Fruit fly (Drosophila melanogaster) whole organism, embryonic: ENCODE measurements around the gene CG17666.

ENCODE experiments used
- Bgb ChIP-seq: fragments of 200-800 bp; sonication (Bioruptor generic); IDR thresholded peaks from 2 replicates; pipeline ENCODE4 v1.3.6; 2022; ENCODE audit warnings: missing biosample characterization, missing genetic modification characterization; ENCODE audit not compliant: partially characterized antibody
- CG10654 ChIP-seq: fragments of 200-800 bp; sonication (Bioruptor generic); optimal IDR thresholded peaks from 2 replicates; lab custom pipeline; 2016; ENCODE audit warnings: missing biosample characterization, missing genetic modification characterization
- CG11504 ChIP-seq: fragments of 200-800 bp; sonication (Bioruptor generic); optimal IDR thresholded peaks from 3 replicates; lab custom pipeline; 2019; ENCODE audit warnings: missing biosample characterization, mild to moderate bottlenecking, missing genetic modification characterization, moderate library complexity
- CG11696 ChIP-seq: fragments of 200-800 bp; sonication (Bioruptor generic); IDR thresholded peaks from 2 replicates; pipeline ENCODE4 v1.3.6; 2022; ENCODE audit warnings: missing biosample characterization, missing genetic modification characterization
- CG1233 ChIP-seq: fragments of 200-800 bp; sonication (Bioruptor generic); optimal IDR thresholded peaks from 4 replicates; lab custom pipeline; 2018; ENCODE audit warnings: missing biosample characterization, mild to moderate bottlenecking, missing genetic modification characterization
- CG12391 ChIP-seq: fragments of 200-800 bp; sonication (Bioruptor generic); optimal IDR thresholded peaks from 3 replicates; lab custom pipeline; 2018; ENCODE audit warnings: missing biosample characterization, mild to moderate bottlenecking, missing genetic modification characterization, moderate library complexity
- CG13123 ChIP-seq: fragments of 200-800 bp; sonication (Bioruptor generic); optimal IDR thresholded peaks from 2 replicates; lab custom pipeline; 2016; ENCODE audit warnings: missing biosample characterization, missing genetic modification characterization
- CG1602 ChIP-seq: fragments of 200-800 bp; sonication (Bioruptor generic); optimal IDR thresholded peaks from 3 replicates; lab custom pipeline; 2016; ENCODE audit warnings: missing biosample characterization, missing genetic modification characterization
- CG16863 ChIP-seq: fragments of 200-800 bp; sonication (Bioruptor generic); optimal IDR thresholded peaks from 3 replicates; lab custom pipeline; 2016; ENCODE audit warnings: missing biosample characterization, missing genetic modification characterization
- CG17612 ChIP-seq: fragments of 200-800 bp; sonication (Bioruptor generic); IDR thresholded peaks from 2 replicates; pipeline ENCODE4 v1.3.6; 2022; ENCODE audit warnings: missing biosample characterization, missing genetic modification characterization
- CG18599 ChIP-seq: fragments of 200-800 bp; sonication (Bioruptor generic); optimal IDR thresholded peaks from 3 replicates; lab custom pipeline; 2017; ENCODE audit warnings: missing biosample characterization, missing genetic modification characterization, mild to moderate bottlenecking, moderate library complexity, missing genetic modification reagents
- CG3163 ChIP-seq: fragments of 200-800 bp; sonication (Bioruptor generic); optimal IDR thresholded peaks from 3 replicates; lab custom pipeline; 2016; ENCODE audit warnings: missing biosample characterization, missing genetic modification characterization
- CG34376 ChIP-seq: fragments of 200-800 bp; sonication (Bioruptor generic); optimal IDR thresholded peaks from 2 replicates; lab custom pipeline; 2018; ENCODE audit warnings: missing biosample characterization, mild to moderate bottlenecking, missing genetic modification characterization
- CG4820 ChIP-seq: fragments of 200-800 bp; sonication (Bioruptor generic); optimal IDR thresholded peaks from 3 replicates; lab custom pipeline; 2016; ENCODE audit warnings: missing biosample characterization, missing genetic modification characterization
- CTCF ChIP-seq: fragments of 200-800 bp; sonication (Bioruptor generic); optimal IDR thresholded peaks from 2 replicates; lab custom pipeline; 2017; ENCODE audit warnings: missing biosample characterization, mild to moderate bottlenecking, missing genetic modification characterization, moderate library complexity
- Dek ChIP-seq: fragments of 200-800 bp; sonication (Bioruptor generic); optimal IDR thresholded peaks from 3 replicates; lab custom pipeline; 2019; ENCODE audit warnings: missing biosample characterization, mild to moderate bottlenecking, missing genetic modification characterization, moderate library complexity
- Hr3 ChIP-seq: fragments of 200-800 bp; sonication (Bioruptor generic); optimal IDR thresholded peaks from 3 replicates; lab custom pipeline; 2016; ENCODE audit warnings: missing biosample characterization, missing genetic modification characterization
- Hr78 ChIP-seq, 2 experiments: fragments of 200-800 bp in 1 of 2; fragments of >200 bp in 1 of 2; sonication (Bioruptor generic) in 1 of 2; optimal IDR thresholded peaks; 2 replicates each; lab custom pipeline; 2017 to 2019; ENCODE audit warnings: missing biosample characterization in 2 of 2, missing genetic modification characterization in 2 of 2, mild to moderate bottlenecking in 1 of 2, moderate library complexity in 1 of 2
- Jarid2 ChIP-seq: fragments of 200-800 bp; sonication (Bioruptor generic); optimal IDR thresholded peaks from 3 replicates; lab custom pipeline; 2017; ENCODE audit warnings: mild to moderate bottlenecking, missing biosample characterization, missing genetic modification reagents, missing genetic modification characterization
- Lpt ChIP-seq: fragments of >200 bp; optimal IDR thresholded peaks from 2 replicates; lab custom pipeline; 2018; ENCODE audit warnings: missing biosample characterization, missing genetic modification characterization
- Med ChIP-seq: fragments of 200-800 bp; sonication (Bioruptor generic); peaks from one replicate; lab custom pipeline; 2016; ENCODE audit warnings: missing biosample characterization, missing genetic modification characterization, mild to moderate bottlenecking, inconsistent platforms, moderate library complexity
- Nf-YB ChIP-seq: fragments of 200-800 bp; sonication (Bioruptor generic); optimal IDR thresholded peaks from 3 replicates; lab custom pipeline; 2019; ENCODE audit warnings: missing biosample characterization, mild to moderate bottlenecking, missing genetic modification characterization, moderate library complexity
- Oli ChIP-seq: fragments of 200-800 bp; sonication (Bioruptor generic); optimal IDR thresholded peaks from 2 replicates; lab custom pipeline; 2018; ENCODE audit warnings: missing biosample characterization, mild to moderate bottlenecking, missing genetic modification characterization, moderate library complexity
- Pdp1 ChIP-seq, 2 experiments: fragments of 200-800 bp; sonication (Bioruptor generic); optimal IDR thresholded peaks; 3 replicates each; lab custom pipeline; 2016; ENCODE audit warnings: missing biosample characterization in 2 of 2, missing genetic modification characterization in 2 of 2, mild to moderate bottlenecking in 1 of 2, moderate library complexity in 1 of 2
- Taf1 ChIP-seq: fragments of 200-800 bp; sonication (Bioruptor generic); IDR thresholded peaks from 2 replicates; pipeline ENCODE4 v1.3.6; 2022; ENCODE audit warnings: missing biosample characterization, missing genetic modification characterization
- Trl ChIP-seq, 3 experiments: fragments of >200 bp in 2 of 3; fragments of 200-800 bp in 1 of 3; sonication (Bioruptor generic) in 1 of 3; optimal IDR thresholded peaks; 2 replicates in 1 of 3; 3 replicates in 2 of 3; lab custom pipeline; 2016 to 2017; ENCODE audit warnings: missing biosample characterization in 1 of 3, missing genetic modification characterization in 1 of 3
- Xbp1 ChIP-seq: fragments of 200-800 bp; sonication (Bioruptor generic); optimal IDR thresholded peaks from 3 replicates; lab custom pipeline; 2016; ENCODE audit warnings: missing biosample characterization, mild to moderate bottlenecking, missing genetic modification characterization
- da ChIP-seq: fragments of 200-800 bp; sonication (Bioruptor generic); optimal IDR thresholded peaks from 2 replicates; lab custom pipeline; 2016; ENCODE audit warnings: missing biosample characterization, missing genetic modification characterization
- exex ChIP-seq: fragments of 200-800 bp; sonication (Bioruptor generic); optimal IDR thresholded peaks from 4 replicates; lab custom pipeline; 2018; ENCODE audit warnings: missing biosample characterization, mild to moderate bottlenecking, missing genetic modification characterization, moderate library complexity
- eyg ChIP-seq: fragments of 200-800 bp; sonication (Bioruptor generic); optimal IDR thresholded peaks from 3 replicates; lab custom pipeline; 2016; ENCODE audit warnings: missing biosample characterization, missing genetic modification characterization
- ftz-f1 ChIP-seq: fragments of 200-800 bp; sonication (Bioruptor generic); optimal IDR thresholded peaks from 2 replicates; lab custom pipeline; 2016; ENCODE audit warnings: missing biosample characterization, missing genetic modification characterization
- mirr ChIP-seq: fragments of 200-800 bp; sonication (Bioruptor generic); optimal IDR thresholded peaks from 3 replicates; lab custom pipeline; 2018; ENCODE audit warnings: missing biosample characterization, mild to moderate bottlenecking, missing genetic modification characterization
- nom ChIP-seq: fragments of 200-800 bp; sonication (Bioruptor generic); optimal IDR thresholded peaks from 2 replicates; lab custom pipeline; 2017; ENCODE audit warnings: missing biosample characterization, missing genetic modification characterization, mild to moderate bottlenecking, moderate library complexity, missing genetic modification reagents
- onecut ChIP-seq: fragments of 200-800 bp; sonication (Bioruptor generic); IDR thresholded peaks from 2 replicates; pipeline ENCODE4 v1.3.6; 2022; ENCODE audit warnings: missing biosample characterization, missing genetic modification characterization
- pum ChIP-seq: fragments of 200-800 bp; sonication (Bioruptor generic); optimal IDR thresholded peaks from 2 replicates; lab custom pipeline; 2016; ENCODE audit warnings: missing biosample characterization, missing genetic modification characterization
- seq ChIP-seq: fragments of 200-800 bp; sonication (Bioruptor generic); IDR thresholded peaks from 2 replicates; pipeline ENCODE4 v1.3.6; 2022; ENCODE audit warnings: missing biosample characterization, missing genetic modification characterization
- slou ChIP-seq: fragments of 200-800 bp; sonication (Bioruptor generic); optimal IDR thresholded peaks from 3 replicates; lab custom pipeline; 2016; ENCODE audit warnings: missing biosample characterization, missing genetic modification characterization
- sqz ChIP-seq: fragments of 200-800 bp; sonication (Bioruptor generic); optimal IDR thresholded peaks from 3 replicates; lab custom pipeline; 2018; ENCODE audit warnings: missing biosample characterization, mild to moderate bottlenecking, missing genetic modification characterization
- sug ChIP-seq: fragments of 200-800 bp; optimal IDR thresholded peaks from 2 replicates; lab custom pipeline; 2019; ENCODE audit warnings: missing biosample characterization, mild to moderate bottlenecking, missing genetic modification characterization, moderate library complexity
- toy ChIP-seq: fragments of 200-800 bp; sonication (Bioruptor generic); IDR thresholded peaks from 2 replicates; pipeline ENCODE4 v1.3.6; 2022; ENCODE audit warnings: missing biosample characterization, missing genetic modification characterization
- unc-4 ChIP-seq: fragments of 200-800 bp; sonication (Bioruptor generic); IDR thresholded peaks from 2 replicates; pipeline ENCODE4 v1.3.6; 2022; ENCODE audit warnings: missing biosample characterization, missing genetic modification characterization; ENCODE audit not compliant: partially characterized antibody
- vfl ChIP-seq: fragments of 200-800 bp; sonication (Bioruptor generic); optimal IDR thresholded peaks from 2 replicates; lab custom pipeline; 2016; ENCODE audit warnings: missing biosample characterization, missing genetic modification characterization
- zen2 ChIP-seq: fragments of 200-800 bp; sonication (Bioruptor generic); IDR thresholded peaks from 3 replicates; pipeline ENCODE4 v1.3.6; 2022; ENCODE audit warnings: missing biosample characterization, missing genetic modification characterization; ENCODE audit not compliant: partially characterized antibody

CG17666 gene

dm6 chr3L:12789875-12790373 is 8.8 kb downstream of the CG17666 start, which contains the start of gene CG42709 (continued):
- TF ChIP-seq Hr78 (GFP tag; optimal IDR thresholded peaks at IDR 0.05; lab: Kevin White, UChicago) (peak in 1 of 2 experiments; percentile 31), Bgb (peak; percentile 24; the same call in 1 of the 2 replicates), sug (tag; lab: Kevin White, UChicago) (peak; percentile 11), CG3163 (GFP tag; lab: Kevin White, UChicago) (peak; percentile 85), Trl (optimal IDR thresholded peaks at IDR 0.05; lab: Kevin White, UChicago) (peak; percentile 68 to 87), Trl (GFP tag; optimal IDR thresholded peaks at IDR 0.05; lab: Kevin White, UChicago) (no peak), Jarid2 (GFP tag; lab: Kevin White, UChicago) (peak; percentile 67), CG34376 (GFP tag; lab: Kevin White, UChicago) (peak; percentile 21), onecut (GFP tag; lab: Robert Waterston, UW) (no peak), slou (GFP tag; lab: Kevin White, UChicago) (no peak)

- TF ChIP-seq seq (GFP tag; lab: Robert Waterston, UW) (0 out of 2 replicates have a peak, but pooled peaks have one; percentile 31), CG11696 (GFP tag; lab: Robert Waterston, UW) (0 out of 2 replicates have a peak, but pooled peaks have one; percentile 6), Med (peak; percentile 78), CG12391 (no peak), CG3163 (GFP tag; lab: Kevin White, UChicago) (peak; percentile 78), Trl (optimal IDR thresholded peaks at IDR 0.05; lab: Kevin White, UChicago) (peak; percentile 68 to 93), Trl (GFP tag; optimal IDR thresholded peaks at IDR 0.05; lab: Kevin White, UChicago) (no peak), CG18599 (no peak), mirr (GFP tag; lab: Kevin White, UChicago) (peak; percentile 49), Pdp1 (GFP tag; optimal IDR thresholded peaks at IDR 0.05; lab: Kevin White, UChicago) (peak in 1 of 2 experiments; percentile 48), nom (GFP tag; lab: Kevin White, UChicago) (peak; percentile 28), exex (tag; lab: Kevin White, UChicago) (peak; percentile 95), CG10654 (GFP tag; lab: Kevin White, UChicago) (no peak)
- TF ChIP-seq, all 482 proteins: peak for 9
Observed at dm6 chr3L:12790783-12791678, 9.9 kb downstream of the CG17666 start.

dm6 chr3L:12791679-12792229 is 10.6 kb downstream of the CG17666 start:
- peak; percentile 94 for TF ChIP-seq exex (tag; lab: Kevin White, UChicago)
- TF ChIP-seq sug (tag; lab: Kevin White, UChicago) = peak; percentile 43
- TF ChIP-seq CG11504 = no peak
- no peak for TF ChIP-seq Oli
- no peak for TF ChIP-seq pum
- no peak for TF ChIP-seq CTCF (GFP tag; lab: Kevin White, UChicago)
- TF ChIP-seq CG34376 (GFP tag; lab: Kevin White, UChicago) = peak; percentile 90
- TF ChIP-seq CG1602 (GFP tag; lab: Kevin White, UChicago) = no peak
- TF ChIP-seq toy (GFP tag; lab: Robert Waterston, UW) = no peak
- peak; percentile 68 for TF ChIP-seq Med
- TF ChIP-seq Xbp1 = no peak
- no peak for TF ChIP-seq da (GFP tag; lab: Kevin White, UChicago)
- no peak for TF ChIP-seq CG13123 (GFP tag; lab: Kevin White, UChicago)
- no peak for TF ChIP-seq CG4820 (GFP tag; lab: Kevin White, UChicago)
- no peak for TF ChIP-seq eyg
- no peak for TF ChIP-seq CG1233
- no peak for TF ChIP-seq Lpt
- no peak for TF ChIP-seq CG16863
- no peak for TF ChIP-seq Dek (tag; lab: Kevin White, UChicago)
- TF ChIP-seq ftz-f1 (GFP tag; lab: Kevin White, UChicago) = no peak
- TF ChIP-seq CG17612 (GFP tag; lab: Robert Waterston, UW) = no peak
- TF ChIP-seq Taf1 (GFP tag; lab: Robert Waterston, UW) = no peak
- TF ChIP-seq sqz = no peak
- no peak for TF ChIP-seq Nf-YB (GFP tag; lab: Kevin White, UChicago)
- no peak for TF ChIP-seq CG3163 (GFP tag; lab: Kevin White, UChicago)
- TF ChIP-seq unc-4 (GFP tag; lab: Robert Waterston, UW) = no peak
- no peak for TF ChIP-seq zen2 (GFP tag; lab: Robert Waterston, UW)
- TF ChIP-seq vfl (GFP tag; lab: Kevin White, UChicago) = no peak
- no peak for TF ChIP-seq Hr3 (GFP tag; lab: Kevin White, UChicago)
